Worm (Caenorhabditis elegans) whole organism, L1 larva: ENCODE measurements around the gene T23B7.3.

Experiments
- lin-14 ChIP-seq: fragments of 200-800 bp; sonication (Bioruptor generic); optimal IDR thresholded peaks from 2 replicates; lab custom pipeline; 2018; ENCODE audit warnings: mild to moderate bottlenecking, missing genetic modification characterization, moderate library complexity, missing compliant biosample characterization
- nhr-77 ChIP-seq: fragments of 150-350 bp; optimal IDR thresholded peaks from 2 replicates; lab custom pipeline; 2014; ENCODE audit warnings: missing biosample characterization, missing genetic modification characterization
- unc-62 ChIP-seq: fragments of 150-350 bp; optimal IDR thresholded peaks from 2 replicates; lab custom pipeline; 2014; ENCODE audit warnings: missing biosample characterization, missing genetic modification reagents, missing genetic modification characterization
- unc-86 ChIP-seq: sonication (generic microtip); optimal IDR thresholded peaks from 2 replicates; lab custom pipeline; 2016; ENCODE audit warnings: missing genetic modification characterization, missing compliant biosample characterization

DNA sequence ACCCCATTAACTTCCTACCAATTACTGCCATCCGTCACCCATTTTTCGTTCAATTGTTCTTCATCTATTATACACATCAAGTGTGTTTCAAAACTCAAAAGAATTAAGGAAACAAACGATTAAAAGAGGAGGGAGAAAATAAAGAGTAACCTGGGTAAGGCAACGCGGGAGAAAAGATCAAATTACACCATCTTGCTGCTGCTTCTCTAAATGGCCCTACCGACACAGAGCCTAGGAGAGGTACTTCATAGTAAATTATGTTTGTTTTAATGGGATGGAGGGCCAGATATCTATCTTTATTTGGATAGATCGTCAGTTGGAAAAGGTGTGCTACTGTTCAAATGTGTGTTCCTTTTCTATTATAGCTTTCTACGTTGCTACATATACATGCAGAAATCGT is 34.6 kb upstream of the T23B7.3 start:
- TF ChIP-seq nhr-77 (tag; lab: Kevin White, UChicago) (no peak), lin-14 (no peak), unc-62 (GFP tag; lab: Kevin White, UChicago) (no peak), unc-86 (no peak)
